Worm (Caenorhabditis elegans): Measurements from ENCODE around the gene Y54G2A.11.
A peak's percentile ranks its signal among the peaks of the same experiment; 100 is the strongest.

Gene Y54G2A.11

DNA sequence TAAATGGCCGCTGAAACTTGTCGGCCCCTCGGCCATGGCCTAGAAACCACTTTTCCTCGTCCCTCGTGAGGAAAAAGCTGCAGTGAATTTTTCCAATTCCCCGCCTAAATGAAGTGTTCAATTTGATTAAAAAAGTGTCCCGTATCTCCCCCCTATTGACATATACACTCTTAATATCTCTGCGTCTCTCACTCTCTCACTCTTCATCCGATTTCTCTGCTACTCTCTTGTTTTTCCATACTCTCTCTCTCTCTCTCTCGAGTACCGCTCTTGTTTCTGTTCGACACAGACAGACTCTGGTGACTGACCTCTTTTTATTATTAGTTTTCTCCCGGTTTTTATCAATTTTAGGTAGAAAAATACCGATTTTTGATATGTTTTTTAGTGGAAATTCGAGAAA lies 13.5 kb upstream of the Y54G2A.11 start (continued):
- no peak for TF ChIP-seq unc-39 (tag; optimal IDR thresholded peaks at IDR 0.05)
- TF ChIP-seq daf-8 (GFP tag; IDR thresholded peaks at IDR 0.05), result no peak
- no peak for TF ChIP-seq zag-1 (tag; optimal IDR thresholded peaks at IDR 0.05)
- no peak for TF ChIP-seq F49E8.2 (tag; optimal IDR thresholded peaks at IDR 0.05; ENCODE audit: borderline replicate concordance)
- no peak for TF ChIP-seq lin-13 (GFP tag; optimal IDR thresholded peaks at IDR 0.05)
- no peak for TF ChIP-seq aha-1 (tag)
- TF ChIP-seq nhr-11 (tag; optimal IDR thresholded peaks at IDR 0.05), result no peak
- no peak for TF ChIP-seq ztf-11 (tag; optimal IDR thresholded peaks at IDR 0.05)
- TF ChIP-seq lim-7 (GFP tag; IDR thresholded peaks at IDR 0.05), result no peak
- peak; percentile 30 for TF ChIP-seq rbr-2 (tag; optimal IDR thresholded peaks at IDR 0.05)
- TF ChIP-seq cey-2 (tag; optimal IDR thresholded peaks at IDR 0.05; ENCODE audit: borderline replicate concordance, insufficient read depth), result no peak
- TF ChIP-seq snpc-1.2 (GFP tag; IDR thresholded peaks at IDR 0.05), result no peak
- TF ChIP-seq Y48G9A.11 (GFP tag; IDR thresholded peaks at IDR 0.05), result no peak
- TF ChIP-seq tra-1 (GFP tag; IDR thresholded peaks at IDR 0.05), result no peak
- no peak for TF ChIP-seq attf-4 (tag; optimal IDR thresholded peaks at IDR 0.05)
- no peak for TF ChIP-seq ceh-28 (tag; optimal IDR thresholded peaks at IDR 0.05)
- peak; percentile 24 for TF ChIP-seq dpl-1 (GFP tag; optimal IDR thresholded peaks at IDR 0.05)
- no peak for TF ChIP-seq ZK546.5 (tag; optimal IDR thresholded peaks at IDR 0.05)
- TF ChIP-seq F26F4.8 (GFP tag; conservative IDR thresholded peaks at IDR 0.05), result no peak
- TF ChIP-seq mxl-3 (GFP tag; optimal IDR thresholded peaks at IDR 0.05), result no peak
- no peak for TF ChIP-seq lin-39 (tag; optimal IDR thresholded peaks at IDR 0.05)
- TF ChIP-seq spr-1 (tag; optimal IDR thresholded peaks at IDR 0.05), result no peak
- no peak for TF ChIP-seq pqm-1 (tag; optimal IDR thresholded peaks at IDR 0.05)
- TF ChIP-seq mdt-29 (GFP tag; IDR thresholded peaks at IDR 0.05), result no peak
- no peak for TF ChIP-seq ZK337.2 (GFP tag; IDR thresholded peaks at IDR 0.05)
- no peak for TF ChIP-seq lin-15B (tag; optimal IDR thresholded peaks at IDR 0.05)
- TF ChIP-seq dmd-9 (GFP tag; IDR thresholded peaks at IDR 0.05), result no peak
- TF ChIP-seq hmg-1.1 (GFP tag; IDR thresholded peaks at IDR 0.05), result peak; percentile 64
- no peak for TF ChIP-seq ctbp-1 (GFP tag; IDR thresholded peaks at IDR 0.05)
- TF ChIP-seq mxl-2 (GFP tag; conservative IDR thresholded peaks at IDR 0.05), result no peak
- TF ChIP-seq mep-1 (tag; optimal IDR thresholded peaks at IDR 0.05), result peak; percentile 40
- no peak for TF ChIP-seq Y105C5A.15 (GFP tag; IDR thresholded peaks at IDR 0.05)
- peak in 1 of 2 experiments; percentile 49 for TF ChIP-seq lsy-2 (tag; optimal IDR thresholded peaks at IDR 0.05)
- TF ChIP-seq daf-12 (tag; optimal IDR thresholded peaks at IDR 0.05), result no peak
- no peak for TF ChIP-seq nhr-102 (tag; optimal IDR thresholded peaks at IDR 0.05)
- no peak for TF ChIP-seq lin-38 (GFP tag; IDR thresholded peaks at IDR 0.05)
- TF ChIP-seq T26A8.4 (GFP tag; IDR thresholded peaks at IDR 0.05), result 0 out of 2 replicates have a peak, but pooled peaks have one; percentile 43
- no peak for TF ChIP-seq php-3 (GFP tag; IDR thresholded peaks at IDR 0.05)
- no peak for TF ChIP-seq nhr-77 (tag; optimal IDR thresholded peaks at IDR 0.05)
- TF ChIP-seq nhr-25 (tag; optimal IDR thresholded peaks at IDR 0.05; ENCODE audit: borderline replicate concordance, insufficient read depth), result no peak
- TF ChIP-seq D1046.2 (GFP tag; IDR thresholded peaks at IDR 0.05), result no peak
- TF ChIP-seq nhr-76 (tag; optimal IDR thresholded peaks at IDR 0.05), result no peak
- no peak; the same call in 1 of the 2 replicates for TF ChIP-seq dmd-6 (GFP tag; IDR thresholded peaks at IDR 0.05)
- TF ChIP-seq pha-4 (GFP tag; IDR thresholded peaks at IDR 0.05), result no peak
- TF ChIP-seq pha-4 (tag; optimal IDR thresholded peaks at IDR 0.05), result no peak
- TF ChIP-seq zfp-3 (GFP tag; conservative IDR thresholded peaks at IDR 0.05), result no peak
- TF ChIP-seq aly-2 (tag; optimal IDR thresholded peaks at IDR 0.05), result no peak
